Worm (Caenorhabditis elegans) whole organism, L4 larva: ENCODE measurements around the gene Y38A10A.2.

Experiments
- F10B5.3 ChIP-seq: sonication (generic microtip); optimal IDR thresholded peaks from 2 replicates; lab custom pipeline; 2016; ENCODE audit warnings: mild to moderate bottlenecking, missing genetic modification characterization, missing compliant biosample characterization
- F26F4.8 ChIP-seq: fragments of 200-800 bp; sonication (Bioruptor generic); conservative IDR thresholded peaks from 2 replicates; pipeline ENCODE4 v1.3.6; 2022; ENCODE audit warnings: missing genetic modification characterization, missing compliant biosample characterization
- F37D6.2 ChIP-seq: sonication (generic microtip); optimal IDR thresholded peaks from 2 replicates; lab custom pipeline; 2016; ENCODE audit warnings: mild to moderate bottlenecking, missing genetic modification characterization, missing compliant biosample characterization
- F44E2.7 ChIP-seq: fragments of 200-800 bp; sonication (Bioruptor generic); IDR thresholded peaks from 2 replicates; pipeline ENCODE4 v2.1.2; 2022; ENCODE audit warnings: missing genetic modification characterization, missing compliant biosample characterization
- F49E8.2 ChIP-seq: sonication (generic microtip); optimal IDR thresholded peaks from 2 replicates; lab custom pipeline; 2016; ENCODE audit warnings: missing compliant biosample characterization, mild to moderate bottlenecking, missing genetic modification characterization, borderline replicate concordance
- T20F7.1 ChIP-seq: fragments of 200-800 bp; sonication (Bioruptor generic); optimal IDR thresholded peaks from 2 replicates; lab custom pipeline; 2018; ENCODE audit warnings: mild to moderate bottlenecking, missing genetic modification characterization, missing compliant biosample characterization
- T26A8.4 ChIP-seq: fragments of 200-800 bp; sonication (Bioruptor generic); IDR thresholded peaks from 2 replicates; pipeline ENCODE4 v1.3.6; 2022; ENCODE audit warnings: missing genetic modification characterization, missing compliant biosample characterization
- Y105C5A.15 ChIP-seq: fragments of 200-800 bp; sonication (Bioruptor generic); IDR thresholded peaks from 2 replicates; pipeline ENCODE4 v1.3.6; 2022; ENCODE audit warnings: missing genetic modification characterization, missing compliant biosample characterization
- Y5F2A.4 ChIP-seq: fragments of 200-800 bp; sonication (Bioruptor generic); optimal IDR thresholded peaks from 2 replicates; lab custom pipeline; 2018; ENCODE audit warnings: mild to moderate bottlenecking, missing genetic modification characterization, missing compliant biosample characterization
- ZK546.5 ChIP-seq, 2 experiments: sonication (generic microtip); optimal IDR thresholded peaks; 2 replicates each; lab custom pipeline; 2017; ENCODE audit warnings: missing biosample characterization in 2 of 2, missing genetic modification characterization in 2 of 2
- aly-2 ChIP-seq: sonication (generic microtip); optimal IDR thresholded peaks from 2 replicates; lab custom pipeline; 2018; ENCODE audit warnings: missing biosample characterization, missing genetic modification characterization
- ama-1 ChIP-seq: fragments of 150-350 bp; optimal IDR thresholded peaks from 2 replicates; lab custom pipeline; 2014; ENCODE audit warnings: inconsistent platforms, mixed read lengths
- arid-1 ChIP-seq: fragments of 200-800 bp; sonication (Bioruptor generic); conservative IDR thresholded peaks from 2 replicates; pipeline ENCODE4 v1.3.6; 2022; ENCODE audit warnings: missing genetic modification reagents, missing genetic modification characterization, missing compliant biosample characterization
- ceh-44 ChIP-seq: fragments of 200-800 bp; sonication (Bioruptor generic); IDR thresholded peaks from 2 replicates; pipeline ENCODE4 v1.3.6; 2022; ENCODE audit warnings: missing genetic modification reagents, missing genetic modification characterization, missing compliant biosample characterization
- ces-1 ChIP-seq: fragments of 150-350 bp; sonication (generic microtip); optimal IDR thresholded peaks from 4 replicates; lab custom pipeline; 2014; ENCODE audit warnings: missing biosample characterization, missing genetic modification reagents, missing genetic modification characterization
- cey-2 ChIP-seq: sonication (generic microtip); optimal IDR thresholded peaks from 3 replicates; lab custom pipeline; 2017; ENCODE audit warnings: missing genetic modification characterization, mild to moderate bottlenecking, missing compliant biosample characterization, antibody characterized with exemption, borderline replicate concordance; ENCODE audit not compliant: insufficient read depth
- daf-12 ChIP-seq: fragments of 150-350 bp; optimal IDR thresholded peaks from 2 replicates; lab custom pipeline; 2014; ENCODE audit warnings: missing biosample characterization, missing genetic modification reagents, missing genetic modification characterization
- daf-16 ChIP-seq, 3 experiments: sonication (generic microtip); optimal IDR thresholded peaks; 2 replicates each; lab custom pipeline; 2016 to 2017; ENCODE audit warnings: missing genetic modification characterization in 3 of 3, missing genetic modification reagents in 3 of 3, mild to moderate bottlenecking in 2 of 3, missing compliant biosample characterization in 2 of 3, missing biosample characterization in 1 of 3, moderate library complexity in 1 of 3
- daf-19 ChIP-seq: fragments of 200-800 bp; sonication (Bioruptor generic); conservative IDR thresholded peaks from 2 replicates; pipeline ENCODE4 v1.3.6; 2022; ENCODE audit warnings: missing genetic modification characterization, missing compliant biosample characterization
- daf-8 ChIP-seq: fragments of 200-800 bp; sonication (Bioruptor generic); IDR thresholded peaks from 2 replicates; pipeline ENCODE4 v1.3.6; 2022; ENCODE audit warnings: missing genetic modification characterization, missing compliant biosample characterization
- dmd-6 ChIP-seq: fragments of 200-800 bp; sonication (Bioruptor generic); IDR thresholded peaks from 2 replicates; pipeline ENCODE4 v1.3.6; 2022; ENCODE audit warnings: missing genetic modification reagents, missing genetic modification characterization, missing compliant biosample characterization
- dmd-8 ChIP-seq: fragments of 200-800 bp; sonication (Bioruptor generic); IDR thresholded peaks from 2 replicates; pipeline ENCODE4 v1.3.6; 2022; ENCODE audit warnings: missing genetic modification characterization, missing compliant biosample characterization
- duxl-1 ChIP-seq: sonication (generic microtip); optimal IDR thresholded peaks from 2 replicates; lab custom pipeline; 2016; ENCODE audit warnings: mild to moderate bottlenecking, missing genetic modification characterization, moderate library complexity, missing compliant biosample characterization; ENCODE audit not compliant: poor library complexity
- egl-43 ChIP-seq: fragments of 200-800 bp; sonication (Bioruptor generic); IDR thresholded peaks from 2 replicates; pipeline ENCODE4 v1.3.6; 2022; ENCODE audit warnings: missing genetic modification reagents, missing genetic modification characterization, missing compliant biosample characterization
- fos-1 ChIP-seq: fragments of 150-350 bp; optimal IDR thresholded peaks from 2 replicates; lab custom pipeline; 2014; ENCODE audit warnings: missing biosample characterization, missing genetic modification characterization
- gei-8 ChIP-seq: fragments of 200-800 bp; sonication (Bioruptor generic); optimal IDR thresholded peaks from 2 replicates; lab custom pipeline; 2018; ENCODE audit warnings: mild to moderate bottlenecking, missing genetic modification characterization, missing compliant biosample characterization
- hlh-11 ChIP-seq: fragments of 200-800 bp; sonication (Bioruptor generic); optimal IDR thresholded peaks from 2 replicates; lab custom pipeline; 2018; ENCODE audit warnings: mild to moderate bottlenecking, missing genetic modification characterization, missing compliant biosample characterization
- lim-7 ChIP-seq: fragments of 200-800 bp; sonication (Bioruptor generic); IDR thresholded peaks from 2 replicates; pipeline ENCODE4 v1.3.6; 2022; ENCODE audit warnings: missing genetic modification characterization, missing compliant biosample characterization
- lin-1 ChIP-seq: fragments of 200-800 bp; sonication (Bioruptor generic); IDR thresholded peaks from 2 replicates; pipeline ENCODE4 v1.3.6; 2022; ENCODE audit warnings: missing genetic modification reagents, missing genetic modification characterization, missing compliant biosample characterization
- lin-38 ChIP-seq: fragments of 200-800 bp; sonication (Bioruptor generic); IDR thresholded peaks from 2 replicates; pipeline ENCODE4 v1.3.6; 2022; ENCODE audit warnings: missing genetic modification reagents, missing genetic modification characterization, missing compliant biosample characterization
- lin-39 ChIP-seq: fragments of 150-350 bp; optimal IDR thresholded peaks from 2 replicates; lab custom pipeline; 2014; ENCODE audit warnings: missing biosample characterization, missing genetic modification reagents, missing genetic modification characterization
- madf-9 ChIP-seq: fragments of 200-800 bp; sonication (Bioruptor generic); conservative IDR thresholded peaks from 2 replicates; pipeline ENCODE4 v1.3.6; 2022; ENCODE audit warnings: missing genetic modification reagents, missing genetic modification characterization, missing compliant biosample characterization
- mdl-1 ChIP-seq, 2 experiments: fragments of 150-350 bp in 1 of 2; sonication (generic microtip) in 1 of 2; optimal IDR thresholded peaks; 2 replicates each; lab custom pipeline; 2014 to 2017; ENCODE audit warnings: missing biosample characterization in 2 of 2, missing genetic modification characterization in 2 of 2
- mes-2 ChIP-seq: sonication (generic microtip); optimal IDR thresholded peaks from 2 replicates; lab custom pipeline; 2016; ENCODE audit warnings: missing genotype, mild to moderate bottlenecking, missing genetic modification characterization, missing compliant biosample characterization; ENCODE audit not compliant: poor library complexity, severe bottlenecking
- mxl-3 ChIP-seq: fragments of 200-800 bp; sonication (Bioruptor generic); optimal IDR thresholded peaks from 2 replicates; lab custom pipeline; 2018; ENCODE audit warnings: mild to moderate bottlenecking, missing genetic modification characterization, missing compliant biosample characterization
- nhr-111 ChIP-seq: fragments of 200-800 bp; sonication (Bioruptor generic); optimal IDR thresholded peaks from 2 replicates; lab custom pipeline; 2018; ENCODE audit warnings: mild to moderate bottlenecking, missing genetic modification characterization, missing compliant biosample characterization
- nhr-237 ChIP-seq: sonication (generic microtip); optimal IDR thresholded peaks from 2 replicates; lab custom pipeline; 2017; ENCODE audit warnings: missing biosample characterization, missing genetic modification characterization
- nhr-28 ChIP-seq: fragments of 150-350 bp; optimal IDR thresholded peaks from 2 replicates; lab custom pipeline; 2014; ENCODE audit warnings: missing biosample characterization, missing genetic modification characterization
- nhr-41 ChIP-seq: fragments of 200-800 bp; sonication (Bioruptor generic); IDR thresholded peaks from 2 replicates; pipeline ENCODE4 v1.3.6; 2022; ENCODE audit warnings: missing genetic modification reagents, missing genetic modification characterization, missing compliant biosample characterization
- nhr-76 ChIP-seq: fragments of 150-350 bp; optimal IDR thresholded peaks from 2 replicates; lab custom pipeline; 2014; ENCODE audit warnings: missing biosample characterization, missing genetic modification characterization
- pha-4 ChIP-seq, 2 experiments: fragments of 150-350 bp in 1 of 2; fragments of 200-800 bp in 1 of 2; sonication (Bioruptor generic) in 1 of 2; IDR thresholded peaks in 1 of 2; optimal IDR thresholded peaks in 1 of 2; 2 replicates each; pipeline versions ENCODE4 v1.3.6 to Lab custom; 2014 to 2022; ENCODE audit warnings: missing genetic modification characterization in 2 of 2, missing genetic modification reagents in 2 of 2, missing biosample characterization in 1 of 2, missing compliant biosample characterization in 1 of 2
- pqm-1 ChIP-seq: sonication (generic microtip); optimal IDR thresholded peaks from 2 replicates; lab custom pipeline; 2017; ENCODE audit warnings: missing biosample characterization, missing genetic modification characterization
- rbr-2 ChIP-seq: sonication (generic microtip); optimal IDR thresholded peaks from 2 replicates; lab custom pipeline; 2016; ENCODE audit warnings: missing genotype, missing genetic modification characterization, missing compliant biosample characterization
- skn-1 ChIP-seq: fragments of 150-350 bp; optimal IDR thresholded peaks from 2 replicates; lab custom pipeline; 2014; ENCODE audit warnings: missing biosample characterization, missing genetic modification characterization
- snpc-4 ChIP-seq: fragments of 150-350 bp; optimal IDR thresholded peaks from 2 replicates; lab custom pipeline; 2014; ENCODE audit warnings: missing biosample characterization, missing genetic modification characterization
- spr-1 ChIP-seq: sonication (generic microtip); optimal IDR thresholded peaks from 2 replicates; lab custom pipeline; 2016; ENCODE audit warnings: mild to moderate bottlenecking, missing genetic modification characterization, missing compliant biosample characterization
- unc-130 ChIP-seq: sonication (generic microtip); optimal IDR thresholded peaks from 2 replicates; lab custom pipeline; 2016; ENCODE audit warnings: missing genetic modification reagents, missing genetic modification characterization, missing compliant biosample characterization
- zfp-3 ChIP-seq: fragments of 200-800 bp; sonication (Bioruptor generic); conservative IDR thresholded peaks from 2 replicates; pipeline ENCODE4 v1.3.6; 2022; ENCODE audit warnings: missing genetic modification reagents, missing genetic modification characterization, missing compliant biosample characterization

Gene Y38A10A.2

DNA sequence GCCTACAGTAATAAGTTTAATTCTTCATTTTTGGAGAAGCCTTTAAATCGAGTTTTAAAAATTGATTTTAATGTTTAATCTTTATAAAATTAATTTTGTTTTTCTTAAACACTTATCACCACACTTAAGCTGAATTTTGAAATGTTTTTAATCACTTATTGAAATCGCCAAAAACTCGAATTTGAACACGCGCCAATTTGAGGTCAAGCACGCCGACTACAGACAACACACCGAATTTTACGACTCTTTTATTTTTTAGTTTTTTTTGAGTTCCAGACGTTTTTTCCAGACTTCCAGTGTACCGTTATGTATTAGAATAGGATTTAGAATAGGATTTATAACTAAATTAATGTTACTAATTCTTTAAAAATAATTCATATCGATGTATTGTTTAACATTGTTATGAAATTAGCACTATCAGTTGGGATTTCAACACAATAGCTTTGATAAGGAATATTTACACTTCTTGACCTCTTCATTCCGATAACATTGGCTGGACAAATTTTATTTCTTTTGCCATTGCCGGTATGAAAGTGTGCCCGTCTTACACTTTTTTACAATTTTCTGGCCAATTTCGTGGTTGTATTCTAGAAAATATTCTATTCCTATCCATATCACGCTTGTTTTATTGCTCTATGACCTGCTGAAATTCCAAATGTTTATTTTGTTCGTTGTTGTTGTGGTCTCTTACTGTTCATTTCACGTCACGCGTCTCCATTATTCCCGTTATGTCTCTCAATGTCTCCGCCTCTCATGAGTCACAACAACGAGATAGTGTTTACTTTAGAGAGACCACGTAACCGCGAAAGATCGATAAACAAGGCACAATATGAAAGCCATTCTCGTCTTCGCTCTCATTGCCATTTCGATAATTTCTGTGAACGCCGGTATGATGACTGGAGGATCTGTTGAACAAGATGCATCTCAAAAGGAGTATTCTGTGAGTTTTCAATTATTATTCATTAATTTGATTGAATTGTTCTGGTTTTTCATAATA, 19.7 kb downstream of the Y38A10A.2 start, which contains the start of gene cpi-2:
TSS of gene cpi-2 (plus strand) at position 788 of the 997 bp plus-strand sequence.
- TF ChIP-seq mdl-1 (tag; optimal IDR thresholded peaks at IDR 0.05; lab: Kevin White, UChicago) (peak in 1 of 2 experiments; percentile 38), ZK546.5 (tag; optimal IDR thresholded peaks at IDR 0.05; lab: Kevin White, UChicago) (no peak), nhr-28 (peak; percentile 39), nhr-111 (GFP tag; lab: Kevin White, UChicago) (no peak), spr-1 (tag; lab: Kevin White, UChicago) (no peak), dmd-6 (peak; percentile 47), daf-16 (GFP tag; optimal IDR thresholded peaks at IDR 0.05; lab: Kevin White, UChicago) (peak in 1 of 2 experiments; percentile 76), daf-16 (tag; optimal IDR thresholded peaks at IDR 0.05; lab: Kevin White, UChicago) (peak; percentile 95), duxl-1 (tag; lab: Kevin White, UChicago) (no peak), pqm-1 (tag; lab: Kevin White, UChicago) (no peak), ama-1 (peak; percentile 24), hlh-11 (peak; percentile 72), mes-2 (tag; lab: Kevin White, UChicago) (peak; percentile 54), F10B5.3 (no peak), daf-8 (GFP tag; lab: Robert Waterston, UW) (no peak), T20F7.1 (GFP tag; lab: Kevin White, UChicago) (no peak), aly-2 (tag; lab: Kevin White, UChicago) (no peak), nhr-237 (no peak), T26A8.4 (GFP tag; lab: Robert Waterston, UW) (no peak), F26F4.8 (GFP tag; lab: Robert Waterston, UW) (no peak), unc-130 (no peak), rbr-2 (no peak), ces-1 (no peak), mxl-3 (GFP tag; lab: Kevin White, UChicago) (peak; percentile 23), nhr-41 (GFP tag; lab: Robert Waterston, UW) (no peak), cey-2 (tag; lab: Kevin White, UChicago) (no peak), daf-19 (GFP tag; lab: Robert Waterston, UW) (no peak), lim-7 (no peak), F37D6.2 (tag; lab: Kevin White, UChicago) (no peak), lin-1 (no peak), egl-43 (GFP tag; lab: Robert Waterston, UW) (no peak), ceh-44 (no peak), madf-9 (GFP tag; lab: Robert Waterston, UW) (no peak), gei-8 (GFP tag; lab: Kevin White, UChicago) (no peak), dmd-8 (no peak), fos-1 (tag; lab: Kevin White, UChicago) (no peak), zfp-3 (GFP tag; lab: Robert Waterston, UW) (no peak), Y105C5A.15 (GFP tag; lab: Robert Waterston, UW) (no peak), snpc-4 (no peak), pha-4 (GFP tag; IDR thresholded peaks at IDR 0.05; lab: Robert Waterston, UW) (no peak), pha-4 (tag; optimal IDR thresholded peaks at IDR 0.05; lab: Kevin White, UChicago) (peak; percentile 67), nhr-76 (no peak), F44E2.7 (GFP tag; lab: Robert Waterston, UW) (no peak), F49E8.2 (tag; lab: Kevin White, UChicago) (no peak), arid-1 (GFP tag; lab: Robert Waterston, UW) (no peak), Y5F2A.4 (no peak), daf-12 (tag; lab: Kevin White, UChicago) (no peak), lin-38 (GFP tag; lab: Robert Waterston, UW) (no peak), skn-1 (tag; lab: Kevin White, UChicago) (no peak), lin-39 (tag; lab: Kevin White, UChicago) (no peak)
